Worm (Caenorhabditis elegans): ENCODE data around the gene F39B3.7.

- TF ChIP-seq chd-7 (tag; optimal IDR thresholded peaks at IDR 0.05) (no peak), athp-1 (tag; optimal IDR thresholded peaks at IDR 0.05) (no peak), him-1 (tag; optimal IDR thresholded peaks at IDR 0.05) (no peak), madf-3 (GFP tag; IDR thresholded peaks at IDR 0.05) (no peak), sptf-2 (GFP tag; optimal IDR thresholded peaks at IDR 0.05) (no peak), akir-1 (GFP tag; optimal IDR thresholded peaks at IDR 0.05) (no peak), bed-2 (GFP tag; IDR thresholded peaks at IDR 0.05) (no peak)
Measured at ce11 chrX:17537568-17537967, 29.7 kb downstream of the F39B3.7 start.

Data from whole organism, young adult.